Worm (Caenorhabditis elegans) whole organism, late embryonic: Measurements from ENCODE around the gene Y82E9BR.22.

Experiments used
- C08G9.2 ChIP-seq: sonication (generic microtip); optimal IDR thresholded peaks from 2 replicates; lab custom pipeline; 2016; ENCODE audit warnings: mild to moderate bottlenecking, missing genetic modification characterization, moderate library complexity, missing compliant biosample characterization
- C38D4.7 ChIP-seq: fragments of 200-800 bp; sonication (Bioruptor generic); optimal IDR thresholded peaks from 2 replicates; lab custom pipeline; 2018; ENCODE audit warnings: mild to moderate bottlenecking, missing genetic modification characterization, moderate library complexity, missing compliant biosample characterization
- F13H6.1 ChIP-seq: sonication (generic microtip); optimal IDR thresholded peaks from 2 replicates; lab custom pipeline; 2016; ENCODE audit warnings: missing genetic modification characterization, missing compliant biosample characterization
- K02D7.2 ChIP-seq: sonication (generic microtip); optimal IDR thresholded peaks from 2 replicates; lab custom pipeline; 2017; ENCODE audit warnings: mild to moderate bottlenecking, missing genetic modification characterization, missing compliant biosample characterization
- K09A11.1 ChIP-seq: sonication (generic microtip); optimal IDR thresholded peaks from 2 replicates; lab custom pipeline; 2017; ENCODE audit warnings: antibody characterized with exemption, mild to moderate bottlenecking, missing genetic modification characterization, missing compliant biosample characterization; ENCODE audit not compliant: insufficient read depth
- Y22D7AL.16 ChIP-seq: sonication (generic microtip); optimal IDR thresholded peaks from 2 replicates; lab custom pipeline; 2016; ENCODE audit warnings: missing genetic modification characterization, missing compliant biosample characterization
- ahr-1 ChIP-seq: sonication (generic microtip); optimal IDR thresholded peaks from 2 replicates; lab custom pipeline; 2016; ENCODE audit warnings: missing genetic modification characterization, missing compliant biosample characterization
- ceh-14 ChIP-seq: sonication (generic microtip); optimal IDR thresholded peaks from 2 replicates; lab custom pipeline; 2016; ENCODE audit warnings: missing genotype, missing genetic modification characterization, missing compliant biosample characterization
- ceh-18 ChIP-seq: sonication (generic microtip); optimal IDR thresholded peaks from 2 replicates; lab custom pipeline; 2016; ENCODE audit warnings: missing genetic modification characterization, missing compliant biosample characterization
- ceh-24 ChIP-seq: sonication (generic microtip); optimal IDR thresholded peaks from 2 replicates; lab custom pipeline; 2016; ENCODE audit warnings: mild to moderate bottlenecking, missing genetic modification characterization, missing compliant biosample characterization
- ceh-30 ChIP-seq: fragments of 150-350 bp; optimal IDR thresholded peaks from 2 replicates; lab custom pipeline; 2014; ENCODE audit warnings: missing biosample characterization, missing genetic modification characterization
- ceh-31 ChIP-seq: sonication (generic microtip); optimal IDR thresholded peaks from 2 replicates; lab custom pipeline; 2016; ENCODE audit warnings: missing genetic modification characterization, missing compliant biosample characterization
- che-1 ChIP-seq: sonication (generic microtip); optimal IDR thresholded peaks from 2 replicates; lab custom pipeline; 2016; ENCODE audit warnings: mild to moderate bottlenecking, missing genetic modification characterization, missing compliant biosample characterization
- dve-1 ChIP-seq: sonication (generic microtip); optimal IDR thresholded peaks from 2 replicates; lab custom pipeline; 2017; ENCODE audit warnings: antibody characterized with exemption, mild to moderate bottlenecking, missing genetic modification characterization, missing compliant biosample characterization
- elt-2 ChIP-seq: sonication (generic microtip); optimal IDR thresholded peaks from 2 replicates; lab custom pipeline; 2016; ENCODE audit warnings: missing genetic modification reagents, missing genetic modification characterization, missing compliant biosample characterization
- elt-4 ChIP-seq: sonication (generic microtip); optimal IDR thresholded peaks from 2 replicates; lab custom pipeline; 2016; ENCODE audit warnings: missing genetic modification characterization, missing compliant biosample characterization
- ets-4 ChIP-seq: sonication (generic microtip); optimal IDR thresholded peaks from 2 replicates; lab custom pipeline; 2016; ENCODE audit warnings: missing genetic modification characterization, missing compliant biosample characterization
- eyg-1 ChIP-seq: sonication (generic microtip); optimal IDR thresholded peaks from 2 replicates; lab custom pipeline; 2016; ENCODE audit warnings: missing genotype, missing genetic modification characterization, missing compliant biosample characterization
- fkh-10 ChIP-seq: fragments of 150-350 bp; optimal IDR thresholded peaks from 2 replicates; lab custom pipeline; 2014; ENCODE audit warnings: missing biosample characterization, missing genetic modification reagents, missing genetic modification characterization
- fkh-6 ChIP-seq: sonication (generic microtip); optimal IDR thresholded peaks from 2 replicates; lab custom pipeline; 2016; ENCODE audit warnings: missing genetic modification characterization, missing compliant biosample characterization
- gmeb-2 ChIP-seq: sonication (generic microtip); optimal IDR thresholded peaks from 2 replicates; lab custom pipeline; 2016; ENCODE audit warnings: missing genetic modification characterization, inconsistent platforms, missing compliant biosample characterization
- hlh-15 ChIP-seq: sonication (generic microtip); optimal IDR thresholded peaks from 2 replicates; lab custom pipeline; 2016; ENCODE audit warnings: missing genetic modification characterization, missing compliant biosample characterization
- hlh-30 ChIP-seq: sonication (generic microtip); optimal IDR thresholded peaks from 2 replicates; lab custom pipeline; 2017; ENCODE audit warnings: antibody characterized with exemption, missing genetic modification characterization, missing compliant biosample characterization; ENCODE audit not compliant: insufficient read depth
- madf-2 ChIP-seq: sonication (generic microtip); optimal IDR thresholded peaks from 2 replicates; lab custom pipeline; 2017; ENCODE audit warnings: missing genetic modification characterization, missing compliant biosample characterization
- nhr-11 ChIP-seq: fragments of 150-350 bp; optimal IDR thresholded peaks from 2 replicates; lab custom pipeline; 2014; ENCODE audit warnings: missing biosample characterization, missing genetic modification characterization
- nhr-232 ChIP-seq: sonication (generic microtip); optimal IDR thresholded peaks from 2 replicates; lab custom pipeline; 2016; ENCODE audit warnings: missing genetic modification characterization, missing compliant biosample characterization
- odd-2 ChIP-seq: sonication (generic microtip); optimal IDR thresholded peaks from 2 replicates; lab custom pipeline; 2017; ENCODE audit warnings: antibody characterized with exemption, mild to moderate bottlenecking, missing genetic modification characterization, missing compliant biosample characterization
- pat-9 ChIP-seq: fragments of 200-800 bp; sonication (Bioruptor generic); optimal IDR thresholded peaks from 2 replicates; lab custom pipeline; 2018; ENCODE audit warnings: mild to moderate bottlenecking, missing genetic modification characterization, moderate library complexity, missing compliant biosample characterization
- pax-1 ChIP-seq: fragments of 150-350 bp; optimal IDR thresholded peaks from 2 replicates; lab custom pipeline; 2014; ENCODE audit warnings: missing biosample characterization, missing genetic modification characterization
- pha-2 ChIP-seq: sonication (generic microtip); optimal IDR thresholded peaks from 2 replicates; lab custom pipeline; 2017; ENCODE audit warnings: mild to moderate bottlenecking, missing genetic modification characterization, missing compliant biosample characterization
- pqm-1 ChIP-seq: sonication (generic microtip); optimal IDR thresholded peaks from 2 replicates; lab custom pipeline; 2016; ENCODE audit warnings: missing genetic modification characterization, missing compliant biosample characterization
- pros-1 ChIP-seq: fragments of 150-350 bp; optimal IDR thresholded peaks from 2 replicates; lab custom pipeline; 2014; ENCODE audit warnings: missing biosample characterization, missing genetic modification reagents, missing genetic modification characterization
- sox-2 ChIP-seq: fragments of 200-800 bp; sonication (Bioruptor generic); IDR thresholded peaks from 2 replicates; pipeline ENCODE4 v1.3.6; 2022; ENCODE audit warnings: missing genetic modification reagents, missing genetic modification characterization, missing compliant biosample characterization
- syd-9 ChIP-seq: sonication (generic microtip); optimal IDR thresholded peaks from 2 replicates; lab custom pipeline; 2016; ENCODE audit warnings: mild to moderate bottlenecking, missing genetic modification characterization, moderate library complexity, missing compliant biosample characterization
- tbx-2 ChIP-seq: sonication (generic microtip); optimal IDR thresholded peaks from 2 replicates; lab custom pipeline; 2016; ENCODE audit warnings: missing genetic modification characterization, missing compliant biosample characterization
- tbx-7 ChIP-seq: sonication (generic microtip); optimal IDR thresholded peaks from 2 replicates; lab custom pipeline; 2016; ENCODE audit warnings: missing genotype, missing genetic modification characterization, missing compliant biosample characterization
- ttx-3 ChIP-seq: sonication (generic microtip); optimal IDR thresholded peaks from 2 replicates; lab custom pipeline; 2016; ENCODE audit warnings: missing genetic modification reagents, missing genetic modification characterization, missing compliant biosample characterization
- zip-5 ChIP-seq: sonication (generic microtip); optimal IDR thresholded peaks from 2 replicates; lab custom pipeline; 2016; ENCODE audit warnings: missing genetic modification characterization, missing compliant biosample characterization

The Y82E9BR.22 gene

ce11 chrIII:1413890-1414613 is 5.0 kb upstream of the Y82E9BR.22 start, which contains the start of gene Y82E9BR.14:
TSS of gene Y82E9BR.14 (minus strand) at chrIII:1414116.
- TF ChIP-seq elt-2: no peak
- no peak for TF ChIP-seq ceh-31 (tag; lab: Kevin White, UChicago)
- TF ChIP-seq ttx-3 (tag; lab: Kevin White, UChicago): no peak
- no peak for TF ChIP-seq zip-5 (tag; lab: Kevin White, UChicago)
- TF ChIP-seq ets-4 (tag; lab: Kevin White, UChicago): no peak
- no peak for TF ChIP-seq F13H6.1 (tag; lab: Kevin White, UChicago)
- TF ChIP-seq hlh-15 (tag; lab: Kevin White, UChicago): no peak
- TF ChIP-seq hlh-30 (tag; lab: Kevin White, UChicago): no peak
- TF ChIP-seq eyg-1 (tag; lab: Kevin White, UChicago): no peak
- no peak for TF ChIP-seq C38D4.7 (GFP tag; lab: Kevin White, UChicago)
- TF ChIP-seq pros-1 (tag; lab: Kevin White, UChicago): no peak
- no peak for TF ChIP-seq ceh-24 (tag; lab: Kevin White, UChicago)
- no peak for TF ChIP-seq pax-1 (tag; lab: Kevin White, UChicago)
- no peak for TF ChIP-seq dve-1
- no peak for TF ChIP-seq K02D7.2 (tag; lab: Kevin White, UChicago)
- TF ChIP-seq sox-2: no peak
- TF ChIP-seq, all 69 proteins: peak for 0

- TF ChIP-seq C38D4.7 (GFP tag; lab: Kevin White, UChicago) (no peak), gmeb-2 (tag; lab: Kevin White, UChicago) (no peak), eyg-1 (tag; lab: Kevin White, UChicago) (no peak), nhr-232 (tag; lab: Kevin White, UChicago) (no peak), K02D7.2 (tag; lab: Kevin White, UChicago) (no peak), K09A11.1 (no peak), che-1 (no peak), syd-9 (tag; lab: Kevin White, UChicago) (no peak), nhr-11 (tag; lab: Kevin White, UChicago) (no peak)
Observed at ce11 chrIII:1413125-1413837, 4.2 kb upstream of the Y82E9BR.22 start.

- no peak for TF ChIP-seq fkh-6 (tag; lab: Kevin White, UChicago)
- TF ChIP-seq C08G9.2 (tag; lab: Kevin White, UChicago): no peak
- TF ChIP-seq ceh-31 (tag; lab: Kevin White, UChicago): no peak
- TF ChIP-seq pat-9 (tag; lab: Kevin White, UChicago): no peak
- no peak for TF ChIP-seq elt-2
- no peak for TF ChIP-seq madf-2 (tag; lab: Kevin White, UChicago)
Observed at ce11 chrIII:1403108-1403507, 5.9 kb downstream of the Y82E9BR.22 start, which contains the start of gene pals-18. TSS of gene pals-18 (plus strand) at chrIII:1403408.

ce11 chrIII:1401497-1401990 is 7.5 kb downstream of the Y82E9BR.22 start, which contains the start of gene pals-19:
TSS of gene pals-19 (plus strand) at chrIII:1401940.
- no peak for TF ChIP-seq tbx-7 (tag; lab: Kevin White, UChicago)
- no peak for TF ChIP-seq pqm-1 (tag; lab: Kevin White, UChicago)
- no peak for TF ChIP-seq Y22D7AL.16 (tag; lab: Kevin White, UChicago)
- no peak for TF ChIP-seq ceh-24 (tag; lab: Kevin White, UChicago)
- TF ChIP-seq ceh-18 (tag; lab: Kevin White, UChicago): no peak
- TF ChIP-seq elt-4 (tag; lab: Kevin White, UChicago): no peak
- no peak for TF ChIP-seq odd-2
- TF ChIP-seq ceh-30 (tag; lab: Kevin White, UChicago): no peak
- TF ChIP-seq ahr-1: no peak
- no peak for TF ChIP-seq ceh-31 (tag; lab: Kevin White, UChicago)
- TF ChIP-seq gmeb-2 (tag; lab: Kevin White, UChicago): no peak
- TF ChIP-seq C38D4.7 (GFP tag; lab: Kevin White, UChicago): no peak
- TF ChIP-seq pha-2 (tag; lab: Kevin White, UChicago): no peak
- TF ChIP-seq fkh-10: no peak
- no peak for TF ChIP-seq tbx-2 (tag; lab: Kevin White, UChicago)
- TF ChIP-seq ceh-14: no peak
- TF ChIP-seq eyg-1 (tag; lab: Kevin White, UChicago): no peak
